Worm (Caenorhabditis elegans) whole organism, young adult: Measurements from ENCODE around the gene rab-28.

Experiments
- B0019.2 ChIP-seq: fragments of 200-800 bp; sonication (Bioruptor generic); conservative IDR thresholded peaks from 2 replicates; pipeline ENCODE4 v1.3.6; 2022; ENCODE audit warnings: missing genetic modification reagents, missing genetic modification characterization, missing compliant biosample characterization
- B0261.1 ChIP-seq: sonication (generic microtip); optimal IDR thresholded peaks from 2 replicates; lab custom pipeline; 2016; ENCODE audit warnings: mild to moderate bottlenecking, missing genetic modification characterization, moderate library complexity, missing compliant biosample characterization
- C17E4.6 ChIP-seq: fragments of 200-800 bp; sonication (Bioruptor generic); IDR thresholded peaks from 2 replicates; pipeline ENCODE4 v1.3.6; 2022; ENCODE audit warnings: missing genetic modification reagents, missing genetic modification characterization, missing compliant biosample characterization
- F22D6.2 ChIP-seq: sonication (generic microtip); optimal IDR thresholded peaks from 2 replicates; lab custom pipeline; 2016; ENCODE audit warnings: mild to moderate bottlenecking, missing genetic modification characterization, missing compliant biosample characterization
- F23B12.7 ChIP-seq: sonication (generic microtip); optimal IDR thresholded peaks from 2 replicates; lab custom pipeline; 2017; ENCODE audit warnings: missing genetic modification characterization, mild to moderate bottlenecking, missing compliant biosample characterization, antibody characterized with exemption, moderate library complexity; ENCODE audit not compliant: insufficient read depth
- F33H1.4 ChIP-seq: fragments of 200-800 bp; sonication (Bioruptor generic); IDR thresholded peaks from 2 replicates; pipeline ENCODE4 v1.3.6; 2022; ENCODE audit warnings: missing genetic modification reagents, missing genetic modification characterization, missing compliant biosample characterization
- F57C9.4 ChIP-seq: sonication (generic microtip); optimal IDR thresholded peaks from 2 replicates; lab custom pipeline; 2017; ENCODE audit warnings: mild to moderate bottlenecking, missing genetic modification characterization, missing compliant biosample characterization
- Y53G8AR.9 ChIP-seq: fragments of 200-800 bp; sonication (Bioruptor generic); conservative IDR thresholded peaks from 2 replicates; pipeline ENCODE4 v1.3.6; 2022; ENCODE audit warnings: missing genetic modification reagents, missing genetic modification characterization, missing compliant biosample characterization
- ama-1 ChIP-seq, 3 experiments: fragments of 150-350 bp in 1 of 3; sonication (generic microtip) in 2 of 3; optimal IDR thresholded peaks; 2 replicates each; lab custom pipeline; 2014 to 2018; ENCODE audit warnings: missing biosample characterization in 2 of 3, missing genetic modification characterization in 2 of 3, missing genetic modification reagents in 2 of 3
- attf-6 ChIP-seq: fragments of 200-800 bp; sonication (Bioruptor generic); IDR thresholded peaks from 2 replicates; pipeline ENCODE4 v1.3.6; 2022; ENCODE audit warnings: missing genetic modification reagents, missing genetic modification characterization, missing compliant biosample characterization
- bed-2 ChIP-seq: fragments of 200-800 bp; sonication (Bioruptor generic); IDR thresholded peaks from 2 replicates; pipeline ENCODE4 v1.3.6; 2022; ENCODE audit warnings: missing genetic modification reagents, missing genetic modification characterization, missing compliant biosample characterization
- ceh-40 ChIP-seq: fragments of 200-800 bp; sonication (Bioruptor generic); IDR thresholded peaks from 2 replicates; pipeline ENCODE4 v1.3.6; 2022; ENCODE audit warnings: missing genetic modification characterization, missing compliant biosample characterization
- ceh-58 ChIP-seq: fragments of 200-800 bp; sonication (Bioruptor generic); IDR thresholded peaks from 2 replicates; pipeline ENCODE4 v1.3.6; 2022; ENCODE audit warnings: missing genetic modification characterization, missing compliant biosample characterization
- die-1 ChIP-seq: sonication (generic microtip); optimal IDR thresholded peaks from 2 replicates; lab custom pipeline; 2016; ENCODE audit warnings: missing genotype, mild to moderate bottlenecking, missing genetic modification characterization, missing compliant biosample characterization
- dpl-1 ChIP-seq: fragments of 150-350 bp; optimal IDR thresholded peaks from 2 replicates; lab custom pipeline; 2014; ENCODE audit warnings: missing biosample characterization, missing genetic modification reagents, missing genetic modification characterization
- egrh-3 ChIP-seq: fragments of 200-800 bp; sonication (Bioruptor generic); IDR thresholded peaks from 2 replicates; pipeline ENCODE4 v1.3.6; 2022; ENCODE audit warnings: missing genetic modification reagents, missing genetic modification characterization, missing compliant biosample characterization
- hmg-1.2 ChIP-seq: fragments of 200-800 bp; sonication (Bioruptor generic); IDR thresholded peaks from 2 replicates; pipeline ENCODE4 v1.3.6; 2022; ENCODE audit warnings: missing genetic modification reagents, missing genetic modification characterization, missing compliant biosample characterization
- lag-1 ChIP-seq: fragments of 200-800 bp; sonication (Bioruptor generic); IDR thresholded peaks from 2 replicates; pipeline ENCODE4 v1.3.6; 2022; ENCODE audit warnings: missing genetic modification reagents, missing genetic modification characterization, missing compliant biosample characterization
- let-607 ChIP-seq, 2 experiments: fragments of 200-800 bp in 1 of 2; sonication (Bioruptor generic) in 1 of 2; sonication (generic microtip) in 1 of 2; optimal IDR thresholded peaks; 2 replicates each; lab custom pipeline; 2016 to 2018; ENCODE audit warnings: mild to moderate bottlenecking in 2 of 2, missing compliant biosample characterization in 2 of 2, missing genetic modification characterization in 2 of 2, moderate library complexity in 2 of 2, missing genotype in 1 of 2
- lsl-1 ChIP-seq: fragments of 200-800 bp; sonication (Bioruptor generic); optimal IDR thresholded peaks from 2 replicates; lab custom pipeline; 2018; ENCODE audit warnings: mild to moderate bottlenecking, missing genetic modification characterization, moderate library complexity, missing compliant biosample characterization
- madf-3 ChIP-seq: fragments of 200-800 bp; sonication (Bioruptor generic); IDR thresholded peaks from 2 replicates; pipeline ENCODE4 v1.3.6; 2022; ENCODE audit warnings: missing genetic modification reagents, missing genetic modification characterization, missing compliant biosample characterization
- madf-6 ChIP-seq: fragments of 200-800 bp; sonication (Bioruptor generic); IDR thresholded peaks from 2 replicates; pipeline ENCODE4 v1.3.6; 2022; ENCODE audit warnings: missing genetic modification reagents, missing genetic modification characterization, missing compliant biosample characterization
- madf-8 ChIP-seq: fragments of 200-800 bp; sonication (Bioruptor generic); conservative IDR thresholded peaks from 2 replicates; pipeline ENCODE4 v1.3.6; 2022; ENCODE audit warnings: missing genetic modification reagents, missing genetic modification characterization, missing compliant biosample characterization
- mcd-1 ChIP-seq: fragments of 200-800 bp; sonication (Bioruptor generic); IDR thresholded peaks from 2 replicates; pipeline ENCODE4 v1.3.6; 2022; ENCODE audit warnings: missing genetic modification reagents, missing genetic modification characterization, missing compliant biosample characterization
- nfya-2 ChIP-seq: fragments of 200-800 bp; sonication (Bioruptor generic); IDR thresholded peaks from 2 replicates; pipeline ENCODE4 v1.3.6; 2022; ENCODE audit warnings: missing genetic modification reagents, missing genetic modification characterization, missing compliant biosample characterization
- nfyb-1 ChIP-seq: fragments of 200-800 bp; sonication (Bioruptor generic); IDR thresholded peaks from 2 replicates; pipeline ENCODE4 v1.3.6; 2022; ENCODE audit warnings: missing genetic modification reagents, missing genetic modification characterization, missing compliant biosample characterization
- rpc-1 ChIP-seq, 2 experiments: fragments of 150-350 bp in 1 of 2; sonication (generic microtip) in 1 of 2; optimal IDR thresholded peaks; 2 replicates each; lab custom pipeline; 2014 to 2018; ENCODE audit warnings: missing biosample characterization in 1 of 2, missing genetic modification characterization in 1 of 2, missing genetic modification reagents in 1 of 2, missing genotype in 1 of 2
- sdz-38 ChIP-seq: sonication (generic microtip); optimal IDR thresholded peaks from 2 replicates; lab custom pipeline; 2016; ENCODE audit warnings: missing genotype, missing genetic modification characterization, missing compliant biosample characterization
- snpc-1.1 ChIP-seq: sonication (generic microtip); optimal IDR thresholded peaks from 2 replicates; lab custom pipeline; 2017; ENCODE audit warnings: missing genetic modification characterization, mild to moderate bottlenecking, missing compliant biosample characterization, antibody characterized with exemption, moderate library complexity, missing genotype, missing genetic modification reagents; ENCODE audit not compliant: insufficient read depth
- zim-3 ChIP-seq: sonication (generic microtip); optimal IDR thresholded peaks from 2 replicates; lab custom pipeline; 2017; ENCODE audit warnings: mild to moderate bottlenecking, missing genetic modification characterization, moderate library complexity, missing compliant biosample characterization
- ztf-18 ChIP-seq: sonication (generic microtip); optimal IDR thresholded peaks from 2 replicates; lab custom pipeline; 2016; ENCODE audit warnings: missing genotype, mild to moderate bottlenecking, missing genetic modification characterization, missing compliant biosample characterization
- ztf-28 ChIP-seq: fragments of 200-800 bp; sonication (Bioruptor generic); IDR thresholded peaks from 2 replicates; pipeline ENCODE4 v1.3.6; 2022; ENCODE audit warnings: missing genetic modification reagents, missing genetic modification characterization, missing compliant biosample characterization

The rab-28 gene

ce11 chrIV:9269796-9270195 is 26.0 kb upstream of the rab-28 start, which contains the start of gene flh-3:
flh-3 (plus strand) TSS chrIV:9270096.
- TF ChIP-seq lsl-1 (GFP tag; lab: Kevin White, UChicago) (no peak), B0261.1 (tag; lab: Kevin White, UChicago) (no peak), Y53G8AR.9 (GFP tag; lab: Robert Waterston, UW) (no peak), sdz-38 (tag; lab: Kevin White, UChicago) (no peak), nfya-2 (GFP tag; lab: Robert Waterston, UW) (no peak), ceh-40 (GFP tag; lab: Robert Waterston, UW) (no peak), F23B12.7 (tag; lab: Kevin White, UChicago) (no peak), F57C9.4 (tag; lab: Kevin White, UChicago) (no peak), nfyb-1 (GFP tag; lab: Robert Waterston, UW) (no peak), B0019.2 (GFP tag; lab: Robert Waterston, UW) (no peak), zim-3 (no peak)

ce11 chrIV:9268916-9269315 is 25.1 kb upstream of the rab-28 start:
- TF ChIP-seq C17E4.6 (GFP tag; lab: Robert Waterston, UW) (0 out of 2 replicates have a peak, but pooled peaks have one; percentile 25), egrh-3 (peak; percentile 65; the same call in 1 of the 2 replicates), snpc-1.1 (tag; lab: Kevin White, UChicago) (no peak), rpc-1 (optimal IDR thresholded peaks at IDR 0.05; lab: Kevin White, UChicago) (no peak), rpc-1 (tag; optimal IDR thresholded peaks at IDR 0.05; lab: Kevin White, UChicago) (no peak), bed-2 (no peak), die-1 (tag; lab: Kevin White, UChicago) (no peak), hmg-1.2 (GFP tag; lab: Robert Waterston, UW) (peak; percentile 35; the same call in 1 of the 2 replicates), nfya-2 (GFP tag; lab: Robert Waterston, UW) (no peak)

- TF ChIP-seq ztf-18 (tag; lab: Kevin White, UChicago) (no peak), egrh-3 (peak; percentile 19; the same call in 1 of the 2 replicates)
Measured at ce11 chrIV:9267581-9267980, 23.8 kb upstream of the rab-28 start.

- no peak for TF ChIP-seq ztf-28 (GFP tag; lab: Robert Waterston, UW)
- TF ChIP-seq ceh-58: no peak
- no peak for TF ChIP-seq dpl-1
- no peak for TF ChIP-seq ama-1 (optimal IDR thresholded peaks at IDR 0.05; lab: Kevin White, UChicago)
- no peak for TF ChIP-seq ama-1 (GFP tag; optimal IDR thresholded peaks at IDR 0.05; lab: Kevin White, UChicago)
- no peak for TF ChIP-seq lag-1 (GFP tag; lab: Robert Waterston, UW)
- TF ChIP-seq zim-3: no peak
- TF ChIP-seq mcd-1: no peak
- TF ChIP-seq F33H1.4 (GFP tag; lab: Robert Waterston, UW): no peak
- TF ChIP-seq madf-3: no peak
- no peak for TF ChIP-seq attf-6 (GFP tag; lab: Robert Waterston, UW)
- TF ChIP-seq, all 124 proteins: peak for 0
Measured at ce11 chrIV:9266464-9266863, 22.7 kb upstream of the rab-28 start, which contains the start of gene Y11D7A.19. Y11D7A.19 (minus strand) TSS chrIV:9266564.

ce11 chrIV:9264513-9264912 is 20.7 kb upstream of the rab-28 start:
- peak; percentile 32 for TF ChIP-seq lsl-1 (GFP tag; lab: Kevin White, UChicago)
- TF ChIP-seq madf-6 (GFP tag; lab: Robert Waterston, UW): peak; percentile 58
- TF ChIP-seq F22D6.2 (tag; lab: Kevin White, UChicago): no peak
- no peak for TF ChIP-seq let-607 (tag; optimal IDR thresholded peaks at IDR 0.05; lab: Kevin White, UChicago)
- TF ChIP-seq madf-8 (GFP tag; lab: Robert Waterston, UW): peak; percentile 78
